Fruit fly (Drosophila melanogaster) whole organism, embryonic: ENCODE data around the gene CG4004.

Source experiments
- Bgb ChIP-seq: fragments of 200-800 bp; sonication (Bioruptor generic); IDR thresholded peaks from 2 replicates; pipeline ENCODE4 v1.3.6; 2022; ENCODE audit warnings: missing biosample characterization, missing genetic modification characterization; ENCODE audit not compliant: partially characterized antibody
- CG11723 ChIP-seq: fragments of 200-800 bp; sonication (Bioruptor generic); optimal IDR thresholded peaks from 2 replicates; lab custom pipeline; 2017; ENCODE audit warnings: missing biosample characterization, mild to moderate bottlenecking, missing genetic modification characterization
- CG12104 ChIP-seq: fragments of 200-800 bp; sonication (Bioruptor generic); optimal IDR thresholded peaks from 3 replicates; lab custom pipeline; 2016; ENCODE audit warnings: missing biosample characterization, missing genetic modification characterization
- CG12659 ChIP-seq: fragments of 200-800 bp; sonication (Bioruptor generic); optimal IDR thresholded peaks from 3 replicates; lab custom pipeline; 2017; ENCODE audit warnings: mild to moderate bottlenecking, missing biosample characterization, missing genetic modification reagents, missing genetic modification characterization
- CG13424 ChIP-seq: fragments of 200-800 bp; sonication (Bioruptor generic); optimal IDR thresholded peaks from 2 replicates; lab custom pipeline; 2019; ENCODE audit warnings: missing biosample characterization, mild to moderate bottlenecking, missing genetic modification characterization, moderate library complexity
- CG2199 ChIP-seq: fragments of 200-800 bp; sonication (Bioruptor generic); IDR thresholded peaks from 3 replicates; pipeline ENCODE4 v1.3.6; 2022; ENCODE audit warnings: missing biosample characterization, missing genetic modification characterization
- CG2202 ChIP-seq: fragments of 200-800 bp; sonication (Bioruptor generic); optimal IDR thresholded peaks from 2 replicates; lab custom pipeline; 2018; ENCODE audit warnings: missing biosample characterization, mild to moderate bottlenecking, missing genetic modification characterization
- CG2678 ChIP-seq: fragments of 200-800 bp; sonication (Bioruptor generic); optimal IDR thresholded peaks from 3 replicates; lab custom pipeline; 2019; ENCODE audit warnings: missing biosample characterization, mild to moderate bottlenecking, missing genetic modification characterization, moderate library complexity
- CG2712 ChIP-seq: fragments of 200-800 bp; optimal IDR thresholded peaks from 3 replicates; lab custom pipeline; 2019; ENCODE audit warnings: missing biosample characterization, mild to moderate bottlenecking, missing genetic modification characterization, moderate library complexity
- CG3065 ChIP-seq: fragments of 200-800 bp; sonication (Bioruptor generic); optimal IDR thresholded peaks from 2 replicates; lab custom pipeline; 2016; ENCODE audit warnings: missing biosample characterization, missing genetic modification characterization
- CG4424 ChIP-seq: fragments of 200-800 bp; sonication (Bioruptor generic); optimal IDR thresholded peaks from 3 replicates; lab custom pipeline; 2016; ENCODE audit warnings: missing biosample characterization, missing genetic modification characterization
- CG4617 ChIP-seq: fragments of 200-800 bp; sonication (Bioruptor generic); optimal IDR thresholded peaks from 3 replicates; lab custom pipeline; 2016; ENCODE audit warnings: missing biosample characterization, missing genetic modification characterization, borderline replicate concordance
- CG6272 ChIP-seq: fragments of 200-800 bp; sonication (Bioruptor generic); IDR thresholded peaks from 2 replicates; pipeline ENCODE4 v1.3.6; 2022; ENCODE audit warnings: missing biosample characterization, missing genetic modification characterization
- CG6765 ChIP-seq: fragments of 200-800 bp; sonication (Bioruptor generic); optimal IDR thresholded peaks from 3 replicates; lab custom pipeline; 2017; ENCODE audit warnings: missing biosample characterization, mild to moderate bottlenecking, missing genetic modification characterization
- CG6854 ChIP-seq: fragments of 200-800 bp; sonication (Bioruptor generic); optimal IDR thresholded peaks from 3 replicates; lab custom pipeline; 2017; ENCODE audit warnings: missing biosample characterization, mild to moderate bottlenecking, missing genetic modification characterization
- CG8290 ChIP-seq, 3 experiments: fragments of 200-800 bp; sonication (Bioruptor generic); optimal IDR thresholded peaks; 2 replicates each; lab custom pipeline; 2016 to 2019; ENCODE audit warnings: missing biosample characterization in 3 of 3, missing genetic modification characterization in 3 of 3, mild to moderate bottlenecking in 2 of 3, moderate library complexity in 1 of 3
- Dip3 ChIP-seq: fragments of 200-800 bp; sonication (Bioruptor generic); optimal IDR thresholded peaks from 3 replicates; lab custom pipeline; 2016; ENCODE audit warnings: missing biosample characterization, missing genetic modification characterization
- Dp ChIP-seq: fragments of 200-800 bp; sonication (Bioruptor generic); optimal IDR thresholded peaks from 2 replicates; lab custom pipeline; 2018; ENCODE audit warnings: missing biosample characterization, mild to moderate bottlenecking, missing genetic modification characterization, moderate library complexity
- Gug ChIP-seq: fragments of 200-800 bp; sonication (Bioruptor generic); IDR thresholded peaks from 4 replicates; pipeline ENCODE4 v1.3.6; 2022; ENCODE audit warnings: missing biosample characterization, missing genetic modification characterization
- HLHmδ ChIP-seq: fragments of 200-800 bp; sonication (Bioruptor generic); optimal IDR thresholded peaks from 2 replicates; lab custom pipeline; 2018; ENCODE audit warnings: missing biosample characterization, mild to moderate bottlenecking, missing genetic modification characterization, moderate library complexity
- MBD-R2 ChIP-seq: fragments of 200-800 bp; sonication (Bioruptor generic); IDR thresholded peaks from 2 replicates; pipeline ENCODE4 v1.3.6; 2022; ENCODE audit warnings: missing biosample characterization, missing genetic modification characterization
- Mes4 ChIP-seq: fragments of 200-800 bp; sonication (Bioruptor generic); optimal IDR thresholded peaks from 2 replicates; lab custom pipeline; 2016; ENCODE audit warnings: missing biosample characterization, missing genetic modification characterization
- Nf-YB ChIP-seq: fragments of 200-800 bp; sonication (Bioruptor generic); optimal IDR thresholded peaks from 3 replicates; lab custom pipeline; 2019; ENCODE audit warnings: missing biosample characterization, mild to moderate bottlenecking, missing genetic modification characterization, moderate library complexity
- Opbp ChIP-seq: fragments of 200-800 bp; sonication (Bioruptor generic); IDR thresholded peaks from 3 replicates; pipeline ENCODE4 v1.3.6; 2022; ENCODE audit warnings: missing biosample characterization, missing genetic modification characterization; ENCODE audit not compliant: partially characterized antibody
- PHDP ChIP-seq: fragments of 200-800 bp; sonication (Bioruptor generic); optimal IDR thresholded peaks from 3 replicates; lab custom pipeline; 2018; ENCODE audit warnings: missing biosample characterization, mild to moderate bottlenecking, missing genetic modification characterization, moderate library complexity
- Poxn ChIP-seq: fragments of 200-800 bp; sonication (Bioruptor generic); IDR thresholded peaks from 2 replicates; pipeline ENCODE4 v1.3.6; 2022; ENCODE audit warnings: missing biosample characterization, missing genetic modification characterization
- abd-A ChIP-seq: fragments of 200-800 bp; sonication (Bioruptor generic); optimal IDR thresholded peaks from 3 replicates; lab custom pipeline; 2019; ENCODE audit warnings: missing biosample characterization, mild to moderate bottlenecking, missing genetic modification characterization, moderate library complexity
- ase ChIP-seq: fragments of 200-800 bp; sonication (Bioruptor generic); IDR thresholded peaks from 3 replicates; pipeline ENCODE4 v1.3.6; 2022; ENCODE audit warnings: missing biosample characterization, missing genetic modification characterization
- ash1 ChIP-seq: fragments of 200-800 bp; sonication (Bioruptor generic); optimal IDR thresholded peaks from 2 replicates; lab custom pipeline; 2018; ENCODE audit warnings: missing biosample characterization, mild to moderate bottlenecking, missing genetic modification characterization
- bcd ChIP-seq: fragments of 200-800 bp; sonication (Bioruptor generic); optimal IDR thresholded peaks from 2 replicates; lab custom pipeline; 2017; ENCODE audit warnings: missing biosample characterization, mild to moderate bottlenecking, missing genetic modification characterization
- chif ChIP-seq, 2 experiments: fragments of 200-800 bp; sonication (Bioruptor generic); optimal IDR thresholded peaks; 3 replicates each; lab custom pipeline; 2016; ENCODE audit warnings: missing biosample characterization in 2 of 2, missing genetic modification characterization in 2 of 2
- ci ChIP-seq: fragments of 200-800 bp; sonication (Bioruptor generic); IDR thresholded peaks from 3 replicates; pipeline ENCODE4 v1.3.6; 2022; ENCODE audit warnings: missing biosample characterization, missing genetic modification characterization
- eve ChIP-seq, 2 experiments: fragments of >200 bp; optimal IDR thresholded peaks; 2 replicates each; lab custom pipeline; 2017; ENCODE audit warnings: missing biosample characterization in 2 of 2, missing genetic modification characterization in 2 of 2
- fd102C ChIP-seq: fragments of 200-800 bp; sonication (Bioruptor generic); optimal IDR thresholded peaks from 2 replicates; lab custom pipeline; 2018; ENCODE audit warnings: missing biosample characterization, mild to moderate bottlenecking, missing genetic modification characterization, moderate library complexity
- fd3F ChIP-seq: fragments of 200-800 bp; sonication (Bioruptor generic); optimal IDR thresholded peaks from 2 replicates; lab custom pipeline; 2018; ENCODE audit warnings: missing biosample characterization, mild to moderate bottlenecking, missing genetic modification characterization, moderate library complexity
- grn ChIP-seq: fragments of 200-800 bp; sonication (Bioruptor generic); optimal IDR thresholded peaks from 3 replicates; lab custom pipeline; 2017; ENCODE audit warnings: missing biosample characterization, missing genetic modification characterization
- gsb ChIP-seq: fragments of 200-800 bp; sonication (Bioruptor generic); IDR thresholded peaks from 2 replicates; pipeline ENCODE4 v1.3.6; 2022; ENCODE audit warnings: missing biosample characterization, missing genetic modification characterization
- hb ChIP-seq: fragments of 200-800 bp; sonication (Bioruptor generic); IDR thresholded peaks from 3 replicates; pipeline ENCODE4 v1.3.6; 2022; ENCODE audit warnings: missing biosample characterization, missing genetic modification characterization; ENCODE audit not compliant: partially characterized antibody
- hkb ChIP-seq, 2 experiments: fragments of 200-800 bp in 1 of 2; fragments of >200 bp in 1 of 2; sonication (Bioruptor generic) in 1 of 2; IDR thresholded peaks in 1 of 2; optimal IDR thresholded peaks in 1 of 2; 2 replicates each; pipeline versions ENCODE4 v1.3.6 to Lab custom; 2017 to 2022; ENCODE audit warnings: missing biosample characterization in 1 of 2, missing genetic modification characterization in 1 of 2
- mirr ChIP-seq: fragments of 200-800 bp; sonication (Bioruptor generic); optimal IDR thresholded peaks from 3 replicates; lab custom pipeline; 2018; ENCODE audit warnings: missing biosample characterization, mild to moderate bottlenecking, missing genetic modification characterization
- oc ChIP-seq: fragments of 200-800 bp; sonication (Bioruptor generic); optimal IDR thresholded peaks from 2 replicates; lab custom pipeline; 2018; ENCODE audit warnings: missing biosample characterization, mild to moderate bottlenecking, missing genetic modification characterization, moderate library complexity
- ranshi ChIP-seq: fragments of 200-800 bp; sonication (Bioruptor generic); IDR thresholded peaks from 2 replicates; pipeline ENCODE4 v1.3.6; 2022; ENCODE audit warnings: missing biosample characterization, missing genetic modification characterization
- sd ChIP-seq: fragments of 200-800 bp; sonication (Bioruptor generic); optimal IDR thresholded peaks from 3 replicates; lab custom pipeline; 2018; ENCODE audit warnings: missing biosample characterization, mild to moderate bottlenecking, missing genetic modification characterization, moderate library complexity
- sens ChIP-seq: fragments of 200-800 bp; sonication (Bioruptor generic); peaks from one replicate; lab custom pipeline; 2016; ENCODE audit warnings: missing biosample characterization, missing genetic modification characterization
- sna ChIP-seq: fragments of 200-800 bp; sonication (Bioruptor generic); IDR thresholded peaks from 2 replicates; pipeline ENCODE4 v1.3.6; 2022; ENCODE audit warnings: missing biosample characterization, missing genetic modification characterization; ENCODE audit not compliant: partially characterized antibody
- sug ChIP-seq: fragments of 200-800 bp; optimal IDR thresholded peaks from 2 replicates; lab custom pipeline; 2019; ENCODE audit warnings: missing biosample characterization, mild to moderate bottlenecking, missing genetic modification characterization, moderate library complexity
- tap ChIP-seq: fragments of 200-800 bp; optimal IDR thresholded peaks from 3 replicates; lab custom pipeline; 2019; ENCODE audit warnings: missing biosample characterization, mild to moderate bottlenecking, missing genetic modification characterization, moderate library complexity
- tio ChIP-seq: fragments of 200-800 bp; sonication (Bioruptor generic); optimal IDR thresholded peaks from 2 replicates; lab custom pipeline; 2017; ENCODE audit warnings: missing biosample characterization, missing genetic modification characterization, inconsistent platforms
- wor ChIP-seq: fragments of 200-800 bp; sonication (Bioruptor generic); IDR thresholded peaks from 2 replicates; pipeline ENCODE4 v1.3.6; 2022; ENCODE audit warnings: missing biosample characterization, missing genetic modification characterization
- zfh2 ChIP-seq: fragments of 200-800 bp; sonication (Bioruptor generic); optimal IDR thresholded peaks from 2 replicates; lab custom pipeline; 2016; ENCODE audit warnings: missing biosample characterization, missing genetic modification characterization

The CG4004 gene

DNA sequence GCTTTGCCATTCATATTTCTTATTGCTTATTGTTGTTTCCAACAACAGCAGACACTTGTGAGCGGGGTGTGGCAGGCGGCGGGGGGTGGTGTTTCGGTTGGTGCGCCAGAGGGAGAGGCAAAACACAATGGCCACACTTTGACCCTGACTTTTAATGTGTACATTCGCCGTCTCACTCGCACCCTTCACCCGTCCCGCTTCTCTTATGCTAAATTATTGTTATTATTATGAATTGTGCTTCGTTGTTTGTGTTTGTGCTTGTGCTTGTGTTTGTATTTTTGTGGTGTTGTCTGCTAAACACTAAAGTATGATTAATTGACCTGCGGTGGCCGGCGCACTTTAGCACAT lies 12.3 kb downstream of the CG4004 start (continued):
- TF ChIP-seq sd (tag; lab: Kevin White, UChicago) (peak; percentile 67), Gug (GFP tag; lab: Robert Waterston, UW) (no peak), Bgb (GFP tag; lab: Robert Waterston, UW) (peak; percentile 54; the same call in 1 of the 2 replicates), MBD-R2 (peak; percentile 19; the same call in 1 of the 2 replicates), CG6765 (GFP tag; lab: Kevin White, UChicago) (no peak), CG12104 (GFP tag; lab: Kevin White, UChicago) (no peak), sna (GFP tag; lab: Robert Waterston, UW) (no peak), Opbp (GFP tag; lab: Robert Waterston, UW) (no peak), gsb (GFP tag; lab: Robert Waterston, UW) (no peak), ash1 (no peak), HLHmδ (GFP tag; lab: Kevin White, UChicago) (no peak), CG4617 (GFP tag; lab: Kevin White, UChicago) (no peak), grn (GFP tag; lab: Kevin White, UChicago) (no peak), CG2678 (tag; lab: Kevin White, UChicago) (no peak), eve (GFP tag; optimal IDR thresholded peaks at IDR 0.05; lab: Kevin White, UChicago) (no peak), CG13424 (tag; lab: Kevin White, UChicago) (no peak), wor (GFP tag; lab: Robert Waterston, UW) (no peak), abd-A (tag; lab: Kevin White, UChicago) (peak; percentile 98), sens (GFP tag; lab: Kevin White, UChicago) (peak; percentile 18), Dp (GFP tag; lab: Kevin White, UChicago) (no peak), Nf-YB (GFP tag; lab: Kevin White, UChicago) (no peak), ase (GFP tag; lab: Robert Waterston, UW) (no peak), Dip3 (GFP tag; lab: Kevin White, UChicago) (no peak), Poxn (no peak), hkb (optimal IDR thresholded peaks at IDR 0.05; lab: Kevin White, UChicago) (no peak), hkb (GFP tag; IDR thresholded peaks at IDR 0.05; lab: Robert Waterston, UW) (no peak), CG3065 (no peak), CG2199 (peak; percentile 88; the same call in 2 of the 3 replicates), chif (GFP tag; optimal IDR thresholded peaks at IDR 0.05; lab: Kevin White, UChicago) (no peak), zfh2 (no peak), hb (GFP tag; lab: Robert Waterston, UW) (no peak), fd102C (no peak), tio (GFP tag; lab: Kevin White, UChicago) (no peak), Mes4 (GFP tag; lab: Kevin White, UChicago) (no peak), bcd (GFP tag; lab: Kevin White, UChicago) (no peak), CG11723 (GFP tag; lab: Kevin White, UChicago) (no peak), ranshi (GFP tag; lab: Robert Waterston, UW) (no peak), PHDP (tag; lab: Kevin White, UChicago) (no peak), CG8290 (GFP tag; optimal IDR thresholded peaks at IDR 0.05; lab: Kevin White, UChicago) (no peak), CG8290 (tag; optimal IDR thresholded peaks at IDR 0.05; lab: Kevin White, UChicago) (peak in 1 of 2 experiments; percentile 69), fd3F (GFP tag; lab: Kevin White, UChicago) (no peak), ci (GFP tag; lab: Robert Waterston, UW) (peak; percentile 57; the same call in 2 of the 3 replicates), CG2202 (tag; lab: Kevin White, UChicago) (no peak), oc (tag; lab: Kevin White, UChicago) (peak; percentile 27), tap (tag; lab: Kevin White, UChicago) (no peak), mirr (peak; percentile 92), CG4424 (GFP tag; lab: Kevin White, UChicago) (no peak), CG12659 (GFP tag; lab: Kevin White, UChicago) (no peak), sug (tag; lab: Kevin White, UChicago) (peak; percentile 41), CG6854 (GFP tag; lab: Kevin White, UChicago) (no peak), CG2712 (tag; lab: Kevin White, UChicago) (no peak), CG6272 (GFP tag; lab: Robert Waterston, UW) (no peak)
